Worm (Caenorhabditis elegans) whole organism, L4 larva: Measurements from ENCODE around the gene arl-8.
A peak's percentile ranks its signal among the peaks of the same experiment; 100 is the strongest.

Experiments
- F10B5.3 ChIP-seq: sonication (generic microtip); optimal IDR thresholded peaks from 2 replicates; lab custom pipeline; 2016; ENCODE audit warnings: mild to moderate bottlenecking, missing genetic modification characterization, missing compliant biosample characterization
- F37D6.2 ChIP-seq: sonication (generic microtip); optimal IDR thresholded peaks from 2 replicates; lab custom pipeline; 2016; ENCODE audit warnings: mild to moderate bottlenecking, missing genetic modification characterization, missing compliant biosample characterization
- T20F7.1 ChIP-seq: fragments of 200-800 bp; sonication (Bioruptor generic); optimal IDR thresholded peaks from 2 replicates; lab custom pipeline; 2018; ENCODE audit warnings: mild to moderate bottlenecking, missing genetic modification characterization, missing compliant biosample characterization
- Y48G9A.11 ChIP-seq: fragments of 200-800 bp; sonication (Bioruptor generic); IDR thresholded peaks from 2 replicates; pipeline ENCODE4 v1.3.6; 2022; ENCODE audit warnings: missing genetic modification reagents, missing genetic modification characterization, missing compliant biosample characterization
- aha-1 ChIP-seq: fragments of 150-350 bp; peaks from one replicate; lab custom pipeline; 2014; ENCODE audit warnings: missing biosample characterization, missing genetic modification characterization
- aly-2 ChIP-seq: sonication (generic microtip); optimal IDR thresholded peaks from 2 replicates; lab custom pipeline; 2018; ENCODE audit warnings: missing biosample characterization, missing genetic modification characterization
- ama-1 ChIP-seq: fragments of 150-350 bp; optimal IDR thresholded peaks from 2 replicates; lab custom pipeline; 2014; ENCODE audit warnings: inconsistent platforms, mixed read lengths
- arid-1 ChIP-seq: fragments of 200-800 bp; sonication (Bioruptor generic); conservative IDR thresholded peaks from 2 replicates; pipeline ENCODE4 v1.3.6; 2022; ENCODE audit warnings: missing genetic modification reagents, missing genetic modification characterization, missing compliant biosample characterization
- attf-4 ChIP-seq: sonication (generic microtip); optimal IDR thresholded peaks from 3 replicates; lab custom pipeline; 2017; ENCODE audit warnings: missing biosample characterization, missing genetic modification characterization
- ces-1 ChIP-seq: fragments of 150-350 bp; sonication (generic microtip); optimal IDR thresholded peaks from 4 replicates; lab custom pipeline; 2014; ENCODE audit warnings: missing biosample characterization, missing genetic modification reagents, missing genetic modification characterization
- daf-16 ChIP-seq, 3 experiments: sonication (generic microtip); optimal IDR thresholded peaks; 2 replicates each; lab custom pipeline; 2016 to 2017; ENCODE audit warnings: missing genetic modification characterization in 3 of 3, missing genetic modification reagents in 3 of 3, mild to moderate bottlenecking in 2 of 3, missing compliant biosample characterization in 2 of 3, missing biosample characterization in 1 of 3, moderate library complexity in 1 of 3
- daf-19 ChIP-seq: fragments of 200-800 bp; sonication (Bioruptor generic); conservative IDR thresholded peaks from 2 replicates; pipeline ENCODE4 v1.3.6; 2022; ENCODE audit warnings: missing genetic modification characterization, missing compliant biosample characterization
- dpl-1 ChIP-seq: fragments of 150-350 bp; optimal IDR thresholded peaks from 2 replicates; lab custom pipeline; 2014; ENCODE audit warnings: missing biosample characterization, missing genetic modification reagents, missing genetic modification characterization
- dve-1 ChIP-seq: sonication (generic microtip); optimal IDR thresholded peaks from 2 replicates; lab custom pipeline; 2017; ENCODE audit warnings: antibody characterized with exemption, mild to moderate bottlenecking, missing genetic modification characterization, missing compliant biosample characterization; ENCODE audit not compliant: insufficient read depth
- fkh-10 ChIP-seq: fragments of 150-350 bp; optimal IDR thresholded peaks from 2 replicates; lab custom pipeline; 2014; ENCODE audit warnings: missing biosample characterization, missing genetic modification reagents, missing genetic modification characterization
- fos-1 ChIP-seq: fragments of 150-350 bp; optimal IDR thresholded peaks from 2 replicates; lab custom pipeline; 2014; ENCODE audit warnings: missing biosample characterization, missing genetic modification characterization
- hif-1 ChIP-seq, 2 experiments: sonication (generic microtip); optimal IDR thresholded peaks; 2 replicates each; lab custom pipeline; 2016 to 2017; ENCODE audit warnings: missing compliant biosample characterization in 2 of 2, missing genetic modification characterization in 2 of 2, missing genetic modification reagents in 2 of 2, missing genotype in 2 of 2, mild to moderate bottlenecking in 1 of 2
- jun-1 ChIP-seq: fragments of 150-350 bp; optimal IDR thresholded peaks from 2 replicates; lab custom pipeline; 2014; ENCODE audit warnings: missing biosample characterization, missing genetic modification reagents, missing genetic modification characterization
- lin-13 ChIP-seq: fragments of 150-350 bp; optimal IDR thresholded peaks from 2 replicates; lab custom pipeline; 2014; ENCODE audit warnings: missing biosample characterization, missing genetic modification reagents, missing genetic modification characterization
- lin-15B ChIP-seq: fragments of 150-350 bp; sonication (generic microtip); optimal IDR thresholded peaks from 3 replicates; lab custom pipeline; 2014; ENCODE audit warnings: missing biosample characterization, missing genetic modification characterization
- lin-29 ChIP-seq: fragments of 200-800 bp; sonication (Bioruptor generic); IDR thresholded peaks from 2 replicates; pipeline ENCODE4 v1.3.6; 2022; ENCODE audit warnings: missing genetic modification reagents, missing genetic modification characterization, missing compliant biosample characterization
- lin-38 ChIP-seq: fragments of 200-800 bp; sonication (Bioruptor generic); IDR thresholded peaks from 2 replicates; pipeline ENCODE4 v1.3.6; 2022; ENCODE audit warnings: missing genetic modification reagents, missing genetic modification characterization, missing compliant biosample characterization
- lir-3 ChIP-seq: sonication (generic microtip); optimal IDR thresholded peaks from 2 replicates; lab custom pipeline; 2016; ENCODE audit warnings: mild to moderate bottlenecking, missing genetic modification characterization, missing compliant biosample characterization
- lsy-2 ChIP-seq, 2 experiments: fragments of 150-350 bp in 1 of 2; sonication (generic microtip) in 1 of 2; optimal IDR thresholded peaks; 2 replicates each; lab custom pipeline; 2014 to 2017; ENCODE audit warnings: missing biosample characterization in 2 of 2, missing genetic modification characterization in 2 of 2
- mdl-1 ChIP-seq, 2 experiments: fragments of 150-350 bp in 1 of 2; sonication (generic microtip) in 1 of 2; optimal IDR thresholded peaks; 2 replicates each; lab custom pipeline; 2014 to 2017; ENCODE audit warnings: missing biosample characterization in 2 of 2, missing genetic modification characterization in 2 of 2
- mep-1 ChIP-seq: fragments of 150-350 bp; sonication (generic microtip); optimal IDR thresholded peaks from 3 replicates; lab custom pipeline; 2014; ENCODE audit warnings: missing biosample characterization, missing genetic modification characterization
- mes-2 ChIP-seq: sonication (generic microtip); optimal IDR thresholded peaks from 2 replicates; lab custom pipeline; 2016; ENCODE audit warnings: missing genotype, mild to moderate bottlenecking, missing genetic modification characterization, missing compliant biosample characterization; ENCODE audit not compliant: poor library complexity, severe bottlenecking
- nhr-10 ChIP-seq: fragments of 150-350 bp; optimal IDR thresholded peaks from 2 replicates; lab custom pipeline; 2014; ENCODE audit warnings: missing biosample characterization, missing genetic modification characterization
- nhr-102 ChIP-seq: sonication (generic microtip); optimal IDR thresholded peaks from 2 replicates; lab custom pipeline; 2016; ENCODE audit warnings: mild to moderate bottlenecking, missing genetic modification characterization, moderate library complexity, missing compliant biosample characterization
- nhr-111 ChIP-seq: fragments of 200-800 bp; sonication (Bioruptor generic); optimal IDR thresholded peaks from 2 replicates; lab custom pipeline; 2018; ENCODE audit warnings: mild to moderate bottlenecking, missing genetic modification characterization, missing compliant biosample characterization
- nhr-25 ChIP-seq: sonication (generic microtip); optimal IDR thresholded peaks from 2 replicates; lab custom pipeline; 2017; ENCODE audit warnings: missing genetic modification characterization, mild to moderate bottlenecking, missing compliant biosample characterization, antibody characterized with exemption, moderate library complexity, borderline replicate concordance; ENCODE audit not compliant: insufficient read depth
- nhr-28 ChIP-seq: fragments of 150-350 bp; optimal IDR thresholded peaks from 2 replicates; lab custom pipeline; 2014; ENCODE audit warnings: missing biosample characterization, missing genetic modification characterization
- nhr-41 ChIP-seq: fragments of 200-800 bp; sonication (Bioruptor generic); IDR thresholded peaks from 2 replicates; pipeline ENCODE4 v1.3.6; 2022; ENCODE audit warnings: missing genetic modification reagents, missing genetic modification characterization, missing compliant biosample characterization
- nhr-48 ChIP-seq: sonication (generic microtip); optimal IDR thresholded peaks from 2 replicates; lab custom pipeline; 2016; ENCODE audit warnings: mild to moderate bottlenecking, missing genetic modification characterization, missing compliant biosample characterization
- pha-4 ChIP-seq, 2 experiments: fragments of 150-350 bp in 1 of 2; fragments of 200-800 bp in 1 of 2; sonication (Bioruptor generic) in 1 of 2; IDR thresholded peaks in 1 of 2; optimal IDR thresholded peaks in 1 of 2; 2 replicates each; pipeline versions ENCODE4 v1.3.6 to Lab custom; 2014 to 2022; ENCODE audit warnings: missing genetic modification characterization in 2 of 2, missing genetic modification reagents in 2 of 2, missing biosample characterization in 1 of 2, missing compliant biosample characterization in 1 of 2
- rbr-2 ChIP-seq: sonication (generic microtip); optimal IDR thresholded peaks from 2 replicates; lab custom pipeline; 2016; ENCODE audit warnings: missing genotype, missing genetic modification characterization, missing compliant biosample characterization
- snpc-1.2 ChIP-seq: fragments of 200-800 bp; sonication (Bioruptor generic); IDR thresholded peaks from 2 replicates; pipeline ENCODE4 v1.3.6; 2022; ENCODE audit warnings: missing genetic modification reagents, missing genetic modification characterization, missing compliant biosample characterization
- snpc-4 ChIP-seq: fragments of 150-350 bp; optimal IDR thresholded peaks from 2 replicates; lab custom pipeline; 2014; ENCODE audit warnings: missing biosample characterization, missing genetic modification characterization
- spr-1 ChIP-seq: sonication (generic microtip); optimal IDR thresholded peaks from 2 replicates; lab custom pipeline; 2016; ENCODE audit warnings: mild to moderate bottlenecking, missing genetic modification characterization, missing compliant biosample characterization
- tag-97 ChIP-seq: fragments of 200-800 bp; sonication (Bioruptor generic); IDR thresholded peaks from 2 replicates; pipeline ENCODE4 v1.3.6; 2022; ENCODE audit warnings: missing genetic modification characterization, missing compliant biosample characterization
- unc-39 ChIP-seq: sonication (generic microtip); optimal IDR thresholded peaks from 2 replicates; lab custom pipeline; 2017; ENCODE audit warnings: missing biosample characterization, missing genetic modification characterization
- unc-62 ChIP-seq, 3 experiments: fragments of 150-350 bp in 1 of 3; sonication (generic microtip); optimal IDR thresholded peaks in 2 of 3; peaks in 1 of 3; 1 replicate in 1 of 3; 2 replicates in 2 of 3; lab custom pipeline; 2014 to 2017; ENCODE audit warnings: missing biosample characterization in 3 of 3, missing genetic modification characterization in 3 of 3, missing genetic modification reagents in 3 of 3, missing genotype in 1 of 3
- zfp-3 ChIP-seq: fragments of 200-800 bp; sonication (Bioruptor generic); conservative IDR thresholded peaks from 2 replicates; pipeline ENCODE4 v1.3.6; 2022; ENCODE audit warnings: missing genetic modification reagents, missing genetic modification characterization, missing compliant biosample characterization
- zip-2 ChIP-seq: fragments of 150-350 bp; optimal IDR thresholded peaks from 2 replicates; lab custom pipeline; 2014; ENCODE audit warnings: missing biosample characterization, missing genetic modification characterization

The arl-8 gene

DNA sequence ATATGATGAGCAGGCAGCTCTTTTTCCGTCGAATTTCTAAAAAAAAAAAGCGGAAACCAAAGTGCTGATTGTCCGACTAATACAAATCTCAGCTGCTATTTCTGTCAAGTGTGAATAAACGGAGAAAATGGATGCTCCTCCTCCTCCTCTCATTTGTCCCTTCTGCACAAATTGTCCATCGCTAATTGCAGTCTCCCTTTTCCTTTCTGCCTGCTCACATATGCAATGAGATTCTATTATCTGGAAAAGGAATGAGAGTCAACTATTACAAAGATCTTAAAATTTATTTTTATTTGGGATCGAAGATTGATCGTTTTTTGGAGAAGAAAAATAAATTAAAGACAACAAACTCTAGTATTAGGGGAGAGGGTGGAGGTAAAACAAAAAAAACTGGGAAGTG is 24.3 kb downstream of the arl-8 start:
- TF ChIP-seq rbr-2 (tag; lab: Kevin White, UChicago) (peak; percentile 18), spr-1 (tag; lab: Kevin White, UChicago) (peak; percentile 66), T20F7.1 (GFP tag; lab: Kevin White, UChicago) (peak; percentile 52), fos-1 (peak; percentile 7), nhr-111 (GFP tag; lab: Kevin White, UChicago) (peak; percentile 31), aly-2 (tag; lab: Kevin White, UChicago) (peak; percentile 55), mep-1 (tag; lab: Kevin White, UChicago) (peak; percentile 11), dve-1 (tag; lab: Kevin White, UChicago) (peak; percentile 32), daf-16 (GFP tag; optimal IDR thresholded peaks at IDR 0.05; lab: Kevin White, UChicago) (peak in 1 of 2 experiments; percentile 28), daf-16 (tag; optimal IDR thresholded peaks at IDR 0.05; lab: Kevin White, UChicago) (peak; percentile 12), F10B5.3 (tag; lab: Kevin White, UChicago) (peak; percentile 31), Y48G9A.11 (GFP tag; lab: Robert Waterston, UW) (no peak; the same call in 1 of the 2 replicates), lsy-2 (tag; optimal IDR thresholded peaks at IDR 0.05; lab: Kevin White, UChicago) (peak; percentile 33 to 66), snpc-1.2 (GFP tag; lab: Robert Waterston, UW) (peak; percentile 85), nhr-48 (tag; lab: Kevin White, UChicago) (peak; percentile 35), F37D6.2 (tag; lab: Kevin White, UChicago) (no peak), unc-62 (GFP tag; optimal IDR thresholded peaks at IDR 0.05 in 1 of 2; lab: Kevin White, UChicago) (peak in 1 of 2 experiments; percentile 47), unc-62 (tag; optimal IDR thresholded peaks at IDR 0.05; lab: Kevin White, UChicago) (no peak), zfp-3 (GFP tag; lab: Robert Waterston, UW) (peak; percentile 89), lin-13 (GFP tag; lab: Kevin White, UChicago) (peak; percentile 31), lin-38 (GFP tag; lab: Robert Waterston, UW) (peak; percentile 64), snpc-4 (tag; lab: Kevin White, UChicago) (no peak), daf-19 (GFP tag; lab: Robert Waterston, UW) (0 out of 2 replicates have a peak, but pooled peaks have one; percentile 13), arid-1 (GFP tag; lab: Robert Waterston, UW) (no peak), nhr-10 (tag; lab: Kevin White, UChicago) (peak; percentile 48), mdl-1 (tag; optimal IDR thresholded peaks at IDR 0.05; lab: Kevin White, UChicago) (no peak), ama-1 (lab: Kevin White, UChicago) (peak; percentile 52), pha-4 (GFP tag; IDR thresholded peaks at IDR 0.05; lab: Robert Waterston, UW) (peak; percentile 74), pha-4 (tag; optimal IDR thresholded peaks at IDR 0.05; lab: Kevin White, UChicago) (no peak), nhr-28 (tag; lab: Kevin White, UChicago) (no peak), nhr-25 (no peak), zip-2 (tag; lab: Kevin White, UChicago) (peak; percentile 63), fkh-10 (GFP tag; lab: Kevin White, UChicago) (no peak), lir-3 (no peak), nhr-102 (tag; lab: Kevin White, UChicago) (peak; percentile 65), aha-1 (tag; lab: Kevin White, UChicago) (peak; percentile 46)

DNA sequence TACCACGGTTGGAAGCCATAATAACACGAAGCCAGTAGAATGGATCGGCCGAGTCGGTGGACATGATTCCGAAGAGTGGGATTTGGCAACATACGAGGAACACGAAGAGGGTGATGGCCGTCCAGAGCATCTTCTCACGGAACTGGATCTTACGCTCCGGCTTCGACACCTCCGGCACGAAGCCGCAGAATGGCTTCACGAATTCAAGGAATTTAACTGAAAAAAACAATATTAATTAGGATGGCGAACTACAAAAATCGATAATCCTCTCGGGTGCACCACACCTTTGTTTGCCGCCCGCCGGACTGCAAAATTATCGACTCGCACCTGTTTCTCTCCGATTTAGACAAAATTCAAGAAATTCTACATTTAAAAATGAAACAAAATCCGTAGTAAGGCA is 26.3 kb downstream of the arl-8 start:
- no peak for TF ChIP-seq zip-2 (tag; lab: Kevin White, UChicago)
- no peak for TF ChIP-seq lin-29 (GFP tag; lab: Robert Waterston, UW)
- TF ChIP-seq pha-4 (GFP tag; IDR thresholded peaks at IDR 0.05; lab: Robert Waterston, UW), result no peak
- TF ChIP-seq pha-4 (tag; optimal IDR thresholded peaks at IDR 0.05; lab: Kevin White, UChicago), result no peak
- TF ChIP-seq zfp-3 (GFP tag; lab: Robert Waterston, UW), result 0 out of 2 replicates have a peak, but pooled peaks have one; percentile 21
- TF ChIP-seq snpc-1.2 (GFP tag; lab: Robert Waterston, UW), result 0 out of 2 replicates have a peak, but pooled peaks have one; percentile 58
- TF ChIP-seq aha-1 (tag; lab: Kevin White, UChicago), result peak; percentile 14

ce11 chrIV:14824878-14825352 is 27.0 kb downstream of the arl-8 start, which contains the start of gene sec-61.A:
Gene sec-61.A (minus strand): TSS chrIV:14825264.
- peak; percentile 74 for TF ChIP-seq dpl-1 (GFP tag; lab: Kevin White, UChicago)
- peak; percentile 48; the same call in 1 of the 2 replicates for TF ChIP-seq arid-1 (GFP tag; lab: Robert Waterston, UW)
- peak; percentile 72 for TF ChIP-seq lin-38 (GFP tag; lab: Robert Waterston, UW)
- TF ChIP-seq T20F7.1 (GFP tag; lab: Kevin White, UChicago), result peak; percentile 87
- TF ChIP-seq mes-2 (tag; lab: Kevin White, UChicago), result peak; percentile 55
- no peak for TF ChIP-seq tag-97 (GFP tag; lab: Robert Waterston, UW)
- TF ChIP-seq fos-1, result no peak
- no peak for TF ChIP-seq F10B5.3 (tag; lab: Kevin White, UChicago)
- TF ChIP-seq ces-1 (GFP tag; lab: Kevin White, UChicago), result no peak
- TF ChIP-seq nhr-41 (GFP tag; lab: Robert Waterston, UW), result no peak
- no peak for TF ChIP-seq attf-4 (tag; lab: Kevin White, UChicago)
- TF ChIP-seq hif-1 (tag; optimal IDR thresholded peaks at IDR 0.05; lab: Kevin White, UChicago), result peak; percentile 36 to 75
- TF ChIP-seq unc-39 (tag; lab: Kevin White, UChicago), result no peak
- peak; percentile 78 for TF ChIP-seq rbr-2 (tag; lab: Kevin White, UChicago)
- no peak for TF ChIP-seq lin-15B (tag; lab: Kevin White, UChicago)
- peak; percentile 54 for TF ChIP-seq jun-1 (tag; lab: Kevin White, UChicago)
